Worm (Caenorhabditis elegans) whole organism, mixed stage, embryonic: ENCODE results near the gene C14F11.7.

Experiments used
- lsy-2 ChIP-seq: fragments of 150-350 bp; optimal IDR thresholded peaks from 2 replicates; lab custom pipeline; 2014; ENCODE audit warnings: missing biosample characterization, missing genetic modification characterization
- nhr-76 ChIP-seq: sonication (generic microtip); optimal IDR thresholded peaks from 2 replicates; lab custom pipeline; 2017; ENCODE audit warnings: missing biosample characterization, missing genetic modification characterization
- snpc-4 ChIP-seq: fragments of 150-350 bp; optimal IDR thresholded peaks from 2 replicates; lab custom pipeline; 2014; ENCODE audit warnings: missing biosample characterization, missing genetic modification characterization

DNA sequence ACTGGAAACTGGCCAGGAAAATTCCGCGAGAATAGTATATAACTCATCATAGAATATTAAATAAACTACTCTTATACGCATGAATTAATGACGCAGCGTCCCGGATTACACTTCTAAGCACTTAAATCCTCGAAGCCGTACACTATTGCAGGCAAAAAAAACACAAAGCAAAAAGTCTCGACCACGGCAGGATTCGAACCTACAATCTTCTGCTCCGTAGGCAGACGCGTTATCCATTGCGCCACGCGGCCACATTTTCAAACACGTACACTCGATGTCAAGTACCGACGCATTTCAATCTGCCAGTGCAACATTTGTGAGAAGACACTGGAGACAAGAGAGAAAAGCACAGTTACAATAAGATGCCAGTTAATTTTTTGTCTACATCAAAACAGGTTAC lies 11.5 kb upstream of the C14F11.7 start:
- TF ChIP-seq snpc-4 (no peak), lsy-2 (tag; lab: Kevin White, UChicago) (no peak), nhr-76 (tag; lab: Kevin White, UChicago) (no peak)
